Fruit fly (Drosophila melanogaster) S2 (cell line): ENCODE data around the gene CG12116.

Experiments used
- CG8478 ChIP-seq: fragments of >200 bp; optimal IDR thresholded peaks from 2 replicates; lab custom pipeline; 2018
- CTCF ChIP-seq, 2 experiments: fragments of >200 bp; optimal IDR thresholded peaks; 2 replicates each; lab custom pipeline; 2018

- TF ChIP-seq CTCF (optimal IDR thresholded peaks at IDR 0.05; lab: Kevin White, UChicago) = no peak
- no peak for TF ChIP-seq CG8478 (lab: Kevin White, UChicago)
Observed at dm6 chrX:8420772-8421448, 47.9 kb downstream of the CG12116 start.
